Fruit fly (Drosophila melanogaster) whole organism, embryonic: ENCODE results near the gene CG31223.

Source experiments
- Atf3 ChIP-seq: fragments of 200-800 bp; sonication (Bioruptor generic); optimal IDR thresholded peaks from 3 replicates; lab custom pipeline; 2016; ENCODE audit warnings: missing biosample characterization, missing genetic modification characterization
- Bgb ChIP-seq: fragments of 200-800 bp; sonication (Bioruptor generic); IDR thresholded peaks from 2 replicates; pipeline ENCODE4 v1.3.6; 2022; ENCODE audit warnings: missing biosample characterization, missing genetic modification characterization; ENCODE audit not compliant: partially characterized antibody
- CG11398 ChIP-seq: fragments of 200-800 bp; sonication (Bioruptor generic); optimal IDR thresholded peaks from 2 replicates; lab custom pipeline; 2016; ENCODE audit warnings: missing biosample characterization, missing genetic modification characterization
- CG12071 ChIP-seq: fragments of 200-800 bp; sonication (Bioruptor generic); optimal IDR thresholded peaks from 3 replicates; lab custom pipeline; 2018; ENCODE audit warnings: missing biosample characterization, mild to moderate bottlenecking, missing genetic modification characterization
- CG14710 ChIP-seq: fragments of 200-800 bp; sonication (Bioruptor generic); optimal IDR thresholded peaks from 3 replicates; lab custom pipeline; 2019; ENCODE audit warnings: missing biosample characterization, mild to moderate bottlenecking, missing genetic modification characterization, moderate library complexity
- CG15601 ChIP-seq: fragments of 200-800 bp; sonication (Bioruptor generic); optimal IDR thresholded peaks from 3 replicates; lab custom pipeline; 2019; ENCODE audit warnings: missing biosample characterization, mild to moderate bottlenecking, missing genetic modification characterization, moderate library complexity
- CG17829 ChIP-seq: fragments of 200-800 bp; optimal IDR thresholded peaks from 2 replicates; lab custom pipeline; 2019; ENCODE audit warnings: missing biosample characterization, mild to moderate bottlenecking, missing genetic modification characterization, moderate library complexity
- CG18599 ChIP-seq: fragments of 200-800 bp; sonication (Bioruptor generic); optimal IDR thresholded peaks from 3 replicates; lab custom pipeline; 2017; ENCODE audit warnings: missing biosample characterization, missing genetic modification characterization, mild to moderate bottlenecking, moderate library complexity, missing genetic modification reagents
- CG2120 ChIP-seq: fragments of 200-800 bp; sonication (Bioruptor generic); optimal IDR thresholded peaks from 3 replicates; lab custom pipeline; 2016; ENCODE audit warnings: missing biosample characterization, missing genetic modification characterization
- CG2875 ChIP-seq: fragments of 200-800 bp; sonication (Bioruptor generic); optimal IDR thresholded peaks from 2 replicates; lab custom pipeline; 2017; ENCODE audit warnings: missing biosample characterization, mild to moderate bottlenecking, missing genetic modification characterization, missing genetic modification reagents
- CG32772 ChIP-seq: fragments of 200-800 bp; sonication (Bioruptor generic); IDR thresholded peaks from 2 replicates; pipeline ENCODE4 v1.3.6; 2022; ENCODE audit warnings: missing biosample characterization, missing genetic modification characterization
- CG3407 ChIP-seq: fragments of 200-800 bp; sonication (Bioruptor generic); optimal IDR thresholded peaks from 2 replicates; lab custom pipeline; 2018; ENCODE audit warnings: missing biosample characterization, mild to moderate bottlenecking, missing genetic modification characterization
- CG7928 ChIP-seq: fragments of 200-800 bp; sonication (Bioruptor generic); optimal IDR thresholded peaks from 2 replicates; lab custom pipeline; 2017; ENCODE audit warnings: missing biosample characterization, mild to moderate bottlenecking, missing genetic modification characterization
- CG8290 ChIP-seq, 3 experiments: fragments of 200-800 bp; sonication (Bioruptor generic); optimal IDR thresholded peaks; 2 replicates each; lab custom pipeline; 2016 to 2019; ENCODE audit warnings: missing biosample characterization in 3 of 3, missing genetic modification characterization in 3 of 3, mild to moderate bottlenecking in 2 of 3, moderate library complexity in 1 of 3
- CG8388 ChIP-seq: fragments of 200-800 bp; sonication (Bioruptor generic); optimal IDR thresholded peaks from 2 replicates; lab custom pipeline; 2019; ENCODE audit warnings: missing biosample characterization, mild to moderate bottlenecking, missing genetic modification characterization, moderate library complexity
- CG9609 ChIP-seq: fragments of 200-800 bp; sonication (Bioruptor generic); optimal IDR thresholded peaks from 3 replicates; lab custom pipeline; 2016; ENCODE audit warnings: missing biosample characterization, missing genetic modification characterization
- CG9797 ChIP-seq: fragments of 200-800 bp; sonication (Bioruptor generic); optimal IDR thresholded peaks from 3 replicates; lab custom pipeline; 2018; ENCODE audit warnings: missing biosample characterization, mild to moderate bottlenecking, missing genetic modification characterization
- E2f2 ChIP-seq: fragments of 200-800 bp; sonication (Bioruptor generic); IDR thresholded peaks from 2 replicates; pipeline ENCODE4 v1.3.6; 2022; ENCODE audit warnings: missing biosample characterization, missing genetic modification characterization
- Fer1 ChIP-seq: fragments of 200-800 bp; sonication (Bioruptor generic); optimal IDR thresholded peaks from 2 replicates; lab custom pipeline; 2017; ENCODE audit warnings: missing biosample characterization, mild to moderate bottlenecking, missing genetic modification characterization
- HmgZ ChIP-seq: fragments of 200-800 bp; sonication (Bioruptor generic); optimal IDR thresholded peaks from 2 replicates; lab custom pipeline; 2018; ENCODE audit warnings: missing biosample characterization, mild to moderate bottlenecking, missing genetic modification characterization
- Hsf ChIP-seq: fragments of 200-800 bp; sonication (Bioruptor generic); optimal IDR thresholded peaks from 3 replicates; lab custom pipeline; 2016; ENCODE audit warnings: missing biosample characterization, missing genetic modification characterization
- Lhr ChIP-seq: fragments of 200-800 bp; sonication (Bioruptor generic); optimal IDR thresholded peaks from 3 replicates; lab custom pipeline; 2017; ENCODE audit warnings: mild to moderate bottlenecking, missing biosample characterization, missing genetic modification reagents, missing genetic modification characterization
- MBD-R2 ChIP-seq: fragments of 200-800 bp; sonication (Bioruptor generic); IDR thresholded peaks from 2 replicates; pipeline ENCODE4 v1.3.6; 2022; ENCODE audit warnings: missing biosample characterization, missing genetic modification characterization
- Meics ChIP-seq: fragments of 200-800 bp; sonication (Bioruptor generic); optimal IDR thresholded peaks from 2 replicates; lab custom pipeline; 2017; ENCODE audit warnings: missing biosample characterization, mild to moderate bottlenecking, missing genetic modification characterization
- Poxn ChIP-seq: fragments of 200-800 bp; sonication (Bioruptor generic); IDR thresholded peaks from 2 replicates; pipeline ENCODE4 v1.3.6; 2022; ENCODE audit warnings: missing biosample characterization, missing genetic modification characterization
- Six4 ChIP-seq: fragments of 200-800 bp; sonication (Bioruptor generic); optimal IDR thresholded peaks from 2 replicates; lab custom pipeline; 2016; ENCODE audit warnings: missing biosample characterization, missing genetic modification characterization
- Stat92E ChIP-seq, 3 experiments: fragments of >200 bp in 2 of 3; fragments of 200-800 bp in 1 of 3; sonication (Bioruptor generic) in 1 of 3; optimal IDR thresholded peaks; 2 replicates each; lab custom pipeline; 2017 to 2019; ENCODE audit warnings: missing biosample characterization in 3 of 3, missing genetic modification characterization in 3 of 3, mild to moderate bottlenecking in 1 of 3, moderate library complexity in 1 of 3
- ara ChIP-seq: fragments of 200-800 bp; sonication (Bioruptor generic); IDR thresholded peaks from 2 replicates; pipeline ENCODE4 v1.3.6; 2022; ENCODE audit warnings: missing biosample characterization, missing genetic modification characterization
- bab2 ChIP-seq: fragments of 200-800 bp; sonication (Bioruptor generic); optimal IDR thresholded peaks from 2 replicates; lab custom pipeline; 2016; ENCODE audit warnings: missing biosample characterization, missing genetic modification characterization
- cwo ChIP-seq: fragments of 200-800 bp; sonication (Bioruptor generic); optimal IDR thresholded peaks from 3 replicates; lab custom pipeline; 2017; ENCODE audit warnings: missing biosample characterization, missing genetic modification characterization, mild to moderate bottlenecking, moderate library complexity, missing genetic modification reagents
- da ChIP-seq: fragments of 200-800 bp; sonication (Bioruptor generic); optimal IDR thresholded peaks from 2 replicates; lab custom pipeline; 2016; ENCODE audit warnings: missing biosample characterization, missing genetic modification characterization
- exex ChIP-seq: fragments of 200-800 bp; sonication (Bioruptor generic); optimal IDR thresholded peaks from 4 replicates; lab custom pipeline; 2018; ENCODE audit warnings: missing biosample characterization, mild to moderate bottlenecking, missing genetic modification characterization, moderate library complexity
- grau ChIP-seq: fragments of 200-800 bp; optimal IDR thresholded peaks from 3 replicates; lab custom pipeline; 2019; ENCODE audit warnings: missing biosample characterization, mild to moderate bottlenecking, missing genetic modification characterization, moderate library complexity
- grn ChIP-seq: fragments of 200-800 bp; sonication (Bioruptor generic); optimal IDR thresholded peaks from 3 replicates; lab custom pipeline; 2017; ENCODE audit warnings: missing biosample characterization, missing genetic modification characterization
- gsb ChIP-seq: fragments of 200-800 bp; sonication (Bioruptor generic); IDR thresholded peaks from 2 replicates; pipeline ENCODE4 v1.3.6; 2022; ENCODE audit warnings: missing biosample characterization, missing genetic modification characterization
- insv ChIP-seq, 2 experiments: fragments of 200-800 bp; sonication (Bioruptor generic); optimal IDR thresholded peaks; 3 replicates each; lab custom pipeline; 2016 to 2018; ENCODE audit warnings: missing biosample characterization in 2 of 2, missing genetic modification characterization in 2 of 2
- lola ChIP-seq, 3 experiments: fragments of >200 bp in 2 of 3; fragments of 200-800 bp in 1 of 3; sonication (Bioruptor generic) in 1 of 3; optimal IDR thresholded peaks; 2 replicates each; lab custom pipeline; 2017 to 2019; ENCODE audit warnings: missing biosample characterization in 3 of 3, missing genetic modification characterization in 3 of 3, mild to moderate bottlenecking in 1 of 3, moderate library complexity in 1 of 3
- luna ChIP-seq: fragments of 200-800 bp; sonication (Bioruptor generic); optimal IDR thresholded peaks from 2 replicates; lab custom pipeline; 2016; ENCODE audit warnings: missing biosample characterization, missing genetic modification characterization
- nom ChIP-seq: fragments of 200-800 bp; sonication (Bioruptor generic); optimal IDR thresholded peaks from 2 replicates; lab custom pipeline; 2017; ENCODE audit warnings: missing biosample characterization, missing genetic modification characterization, mild to moderate bottlenecking, moderate library complexity, missing genetic modification reagents
- org-1 ChIP-seq: fragments of 200-800 bp; sonication (Bioruptor generic); optimal IDR thresholded peaks from 2 replicates; lab custom pipeline; 2017; ENCODE audit warnings: missing biosample characterization, missing genetic modification characterization
- otp ChIP-seq: fragments of 200-800 bp; sonication (Bioruptor generic); IDR thresholded peaks from 3 replicates; pipeline ENCODE4, ENCODE4 v1.3.6; 2022; ENCODE audit warnings: missing biosample characterization, missing genetic modification characterization
- scrt ChIP-seq: fragments of 200-800 bp; sonication (Bioruptor generic); optimal IDR thresholded peaks from 2 replicates; lab custom pipeline; 2018; ENCODE audit warnings: missing biosample characterization, mild to moderate bottlenecking, missing genetic modification characterization, moderate library complexity
- slbo ChIP-seq: fragments of 200-800 bp; sonication (Bioruptor generic); IDR thresholded peaks from 2 replicates; pipeline ENCODE4 v1.3.6; 2022; ENCODE audit warnings: missing biosample characterization, missing genetic modification characterization
- sob ChIP-seq: fragments of 200-800 bp; sonication (Bioruptor generic); IDR thresholded peaks from 2 replicates; pipeline ENCODE4 v1.3.6; 2022; ENCODE audit warnings: missing biosample characterization, missing genetic modification characterization
- trem ChIP-seq: fragments of 200-800 bp; optimal IDR thresholded peaks from 3 replicates; lab custom pipeline; 2019; ENCODE audit warnings: missing biosample characterization, mild to moderate bottlenecking, missing genetic modification characterization, moderate library complexity
- trh ChIP-seq: fragments of 200-800 bp; sonication (Bioruptor generic); optimal IDR thresholded peaks from 2 replicates; lab custom pipeline; 2016; ENCODE audit warnings: missing biosample characterization, missing genetic modification characterization
- unc-4 ChIP-seq: fragments of 200-800 bp; sonication (Bioruptor generic); IDR thresholded peaks from 2 replicates; pipeline ENCODE4 v1.3.6; 2022; ENCODE audit warnings: missing biosample characterization, missing genetic modification characterization; ENCODE audit not compliant: partially characterized antibody

Gene CG31223

DNA sequence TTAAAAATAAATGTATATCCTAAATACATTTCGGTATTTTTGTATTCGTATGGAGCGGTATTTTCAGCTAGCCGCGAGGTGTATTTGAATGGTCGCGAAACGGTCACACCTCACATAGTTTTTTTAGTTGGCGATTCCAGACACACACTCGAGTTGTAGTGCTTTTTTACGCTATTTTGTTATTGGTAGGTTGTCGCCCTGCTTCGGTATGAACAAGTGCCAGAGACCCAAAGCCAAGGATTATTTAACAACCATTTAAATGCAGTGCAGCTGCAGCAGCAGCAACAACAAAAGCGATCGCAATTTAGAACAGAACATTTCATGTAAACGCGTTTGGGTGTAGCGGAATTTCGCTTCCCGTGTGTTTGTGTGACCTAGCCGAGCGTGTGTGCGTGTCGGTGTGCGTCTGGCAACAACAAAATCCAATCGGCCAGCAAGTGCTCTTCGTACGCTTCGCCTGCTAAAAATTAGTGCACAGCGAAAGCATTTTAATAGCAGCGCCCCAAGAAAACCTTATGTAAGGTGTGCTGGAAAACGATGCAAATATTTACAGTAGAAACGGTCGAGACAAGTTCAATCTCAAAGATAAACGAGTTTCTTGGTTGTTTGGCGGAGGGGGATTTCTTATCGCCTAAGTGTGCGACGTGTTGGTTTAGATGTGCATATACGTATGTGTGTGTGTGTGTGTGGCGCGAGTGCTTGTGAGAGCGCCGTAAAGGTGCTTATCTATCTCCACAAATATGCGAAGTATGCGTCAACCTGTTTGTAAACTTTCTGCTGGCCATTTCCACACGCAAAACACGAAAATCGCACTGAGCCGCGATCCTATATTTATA lies 2.0 kb downstream of the CG31223 start, which contains the start of gene Synd (continued):
- TF ChIP-seq Lhr (GFP tag; lab: Kevin White, UChicago) (peak; percentile 10), CG8290 (GFP tag; optimal IDR thresholded peaks at IDR 0.05; lab: Kevin White, UChicago) (no peak), CG8290 (tag; optimal IDR thresholded peaks at IDR 0.05; lab: Kevin White, UChicago) (peak in 1 of 2 experiments; percentile 32), CG12071 (GFP tag; lab: Kevin White, UChicago) (peak; percentile 18), cwo (peak; percentile 35), CG32772 (GFP tag; lab: Robert Waterston, UW) (peak; percentile 41; the same call in 1 of the 2 replicates), unc-4 (GFP tag; lab: Robert Waterston, UW) (peak; percentile 49; the same call in 1 of the 2 replicates), ara (GFP tag; lab: Robert Waterston, UW) (no peak), MBD-R2 (GFP tag; lab: Robert Waterston, UW) (peak; percentile 33; the same call in 1 of the 2 replicates), Bgb (GFP tag; lab: Robert Waterston, UW) (peak; percentile 26; the same call in 1 of the 2 replicates), grau (tag; lab: Kevin White, UChicago) (peak; percentile 17), trh (GFP tag; lab: Kevin White, UChicago) (no peak), slbo (GFP tag; lab: Robert Waterston, UW) (no peak), CG14710 (tag; lab: Kevin White, UChicago) (no peak), CG9797 (GFP tag; lab: Kevin White, UChicago) (peak; percentile 85), Poxn (GFP tag; lab: Robert Waterston, UW) (no peak), CG2875 (GFP tag; lab: Kevin White, UChicago) (no peak), otp (0 out of 3 replicates have a peak, but pooled peaks have one; percentile 15), bab2 (no peak), CG2120 (GFP tag; lab: Kevin White, UChicago) (peak; percentile 53), scrt (peak; percentile 9), CG11398 (GFP tag; lab: Kevin White, UChicago) (peak; percentile 4), CG18599 (GFP tag; lab: Kevin White, UChicago) (peak; percentile 52), sob (GFP tag; lab: Robert Waterston, UW) (peak; percentile 33; the same call in 1 of the 2 replicates), CG7928 (GFP tag; lab: Kevin White, UChicago) (no peak), exex (tag; lab: Kevin White, UChicago) (peak; percentile 39), lola (GFP tag; optimal IDR thresholded peaks at IDR 0.05; lab: Kevin White, UChicago) (peak in 1 of 3 experiments; percentile 81), da (GFP tag; lab: Kevin White, UChicago) (no peak), luna (no peak), Fer1 (GFP tag; lab: Kevin White, UChicago) (peak; percentile 58), trem (tag; lab: Kevin White, UChicago) (peak; percentile 33), org-1 (GFP tag; lab: Kevin White, UChicago) (no peak), Stat92E (GFP tag; optimal IDR thresholded peaks at IDR 0.05; lab: Kevin White, UChicago) (peak in 1 of 3 experiments; percentile 40), E2f2 (GFP tag; lab: Robert Waterston, UW) (0 out of 2 replicates have a peak, but pooled peaks have one; percentile 9), Meics (GFP tag; lab: Kevin White, UChicago) (peak; percentile 49), grn (GFP tag; lab: Kevin White, UChicago) (peak; percentile 28), CG3407 (GFP tag; lab: Kevin White, UChicago) (no peak), Atf3 (GFP tag; lab: Kevin White, UChicago) (no peak), CG17829 (tag; lab: Kevin White, UChicago) (no peak), CG15601 (no peak), CG9609 (GFP tag; lab: Kevin White, UChicago) (no peak), Six4 (GFP tag; lab: Kevin White, UChicago) (no peak), nom (GFP tag; lab: Kevin White, UChicago) (peak; percentile 48), insv (GFP tag; optimal IDR thresholded peaks at IDR 0.05; lab: Kevin White, UChicago) (peak in 1 of 2 experiments; percentile 28), HmgZ (tag; lab: Kevin White, UChicago) (peak; percentile 28), gsb (GFP tag; lab: Robert Waterston, UW) (no peak), CG8388 (GFP tag; lab: Kevin White, UChicago) (peak; percentile 4), Hsf (no peak)
